Worm (Caenorhabditis elegans): Measurements from ENCODE around the gene F45C12.17.

DNA sequence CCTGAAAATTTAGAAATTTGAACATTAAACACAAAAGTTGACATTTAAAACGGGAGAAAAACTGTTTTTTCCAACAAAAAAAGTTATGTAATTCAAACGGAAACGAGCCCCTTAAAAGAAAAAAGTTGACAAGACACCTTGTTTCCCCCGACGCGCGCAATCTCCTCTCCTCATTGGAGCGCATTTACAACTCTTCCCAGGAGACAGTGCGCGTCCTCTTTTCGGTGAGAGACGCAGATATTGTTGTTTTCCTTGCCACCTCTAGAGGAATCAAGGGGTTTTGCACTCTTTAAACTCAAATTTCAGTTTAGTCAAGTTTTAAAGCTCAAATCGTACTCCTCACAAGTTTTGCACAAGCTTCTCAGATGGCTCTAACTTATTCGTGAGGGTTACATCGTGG, 30.1 kb upstream of the F45C12.17 start, which contains the start of gene F58E1.13:
- no peak for TF ChIP-seq ets-7 (tag; optimal IDR thresholded peaks at IDR 0.05)
- TF ChIP-seq hmbx-1 (tag; optimal IDR thresholded peaks at IDR 0.05) = no peak
- TF ChIP-seq ama-1 (optimal IDR thresholded peaks at IDR 0.05) = no peak
- no peak for TF ChIP-seq tbx-37 (GFP tag; conservative IDR thresholded peaks at IDR 0.05)
- TF ChIP-seq scrt-1 (GFP tag; IDR thresholded peaks at IDR 0.05) = no peak
- TF ChIP-seq flt-1 (GFP tag; IDR thresholded peaks at IDR 0.05) = no peak
- no peak for TF ChIP-seq ceh-13 (GFP tag; optimal IDR thresholded peaks at IDR 0.05)
- no peak for TF ChIP-seq F13C5.2 (tag; optimal IDR thresholded peaks at IDR 0.05)
- no peak for TF ChIP-seq tra-4 (tag; optimal IDR thresholded peaks at IDR 0.05)
- no peak for TF ChIP-seq sea-1 (GFP tag; conservative IDR thresholded peaks at IDR 0.05)
- no peak for TF ChIP-seq pes-1 (GFP tag; IDR thresholded peaks at IDR 0.05)
- no peak for TF ChIP-seq ceh-36 (tag; optimal IDR thresholded peaks at IDR 0.05)
- TF ChIP-seq B0310.2 (tag; optimal IDR thresholded peaks at IDR 0.05) = no peak
